Worm (Caenorhabditis elegans) whole organism, young adult: ENCODE results near the gene R02F2.6.

Experiments
- C17E4.6 ChIP-seq: fragments of 200-800 bp; sonication (Bioruptor generic); IDR thresholded peaks from 2 replicates; pipeline ENCODE4 v1.3.6; 2022; ENCODE audit warnings: missing genetic modification reagents, missing genetic modification characterization, missing compliant biosample characterization
- F57A8.1 ChIP-seq: fragments of 200-800 bp; sonication (Bioruptor generic); optimal IDR thresholded peaks from 2 replicates; lab custom pipeline; 2018; ENCODE audit warnings: mild to moderate bottlenecking, missing genetic modification characterization, moderate library complexity, missing compliant biosample characterization
- K11D2.4 ChIP-seq: fragments of 200-800 bp; sonication (Bioruptor generic); IDR thresholded peaks from 2 replicates; pipeline ENCODE4 v1.3.6; 2022; ENCODE audit warnings: missing genetic modification reagents, missing genetic modification characterization, missing compliant biosample characterization
- ama-1 ChIP-seq, 3 experiments: fragments of 150-350 bp in 1 of 3; sonication (generic microtip) in 2 of 3; optimal IDR thresholded peaks; 2 replicates each; lab custom pipeline; 2014 to 2018; ENCODE audit warnings: missing biosample characterization in 2 of 3, missing genetic modification characterization in 2 of 3, missing genetic modification reagents in 2 of 3
- dpl-1 ChIP-seq: fragments of 150-350 bp; optimal IDR thresholded peaks from 2 replicates; lab custom pipeline; 2014; ENCODE audit warnings: missing biosample characterization, missing genetic modification reagents, missing genetic modification characterization
- ets-4 ChIP-seq: fragments of 200-800 bp; sonication (Bioruptor generic); optimal IDR thresholded peaks from 2 replicates; lab custom pipeline; 2018; ENCODE audit warnings: mild to moderate bottlenecking, missing genetic modification characterization, missing compliant biosample characterization
- him-1 ChIP-seq: sonication (generic microtip); optimal IDR thresholded peaks from 2 replicates; lab custom pipeline; 2016; ENCODE audit warnings: missing genotype, missing genetic modification reagents, missing genetic modification characterization, missing compliant biosample characterization
- pha-4 ChIP-seq: fragments of 150-350 bp; sonication (generic microtip); optimal IDR thresholded peaks from 2 replicates; lab custom pipeline; 2014; ENCODE audit warnings: missing biosample characterization, missing genetic modification reagents, missing genetic modification characterization
- snpc-4 ChIP-seq, 5 experiments: fragments of 150-350 bp in 1 of 5; sonication (generic microtip) in 4 of 5; optimal IDR thresholded peaks; 2 replicates each; lab custom pipeline; 2014 to 2018; ENCODE audit warnings: missing genetic modification characterization in 5 of 5, missing biosample characterization in 3 of 5, antibody characterized with exemption in 2 of 5, mild to moderate bottlenecking in 2 of 5, missing compliant biosample characterization in 2 of 5, missing genotype in 2 of 5, moderate library complexity in 2 of 5, missing genetic modification reagents in 1 of 5
- tbp1 ChIP-seq: fragments of 200-800 bp; sonication (Bioruptor generic); optimal IDR thresholded peaks from 2 replicates; lab custom pipeline; 2018; ENCODE audit warnings: mild to moderate bottlenecking, missing genetic modification characterization, missing compliant biosample characterization
- xnd-1 ChIP-seq: sonication (generic microtip); optimal IDR thresholded peaks from 2 replicates; lab custom pipeline; 2016; ENCODE audit warnings: missing genotype, missing genetic modification reagents, missing genetic modification characterization, missing compliant biosample characterization

DNA sequence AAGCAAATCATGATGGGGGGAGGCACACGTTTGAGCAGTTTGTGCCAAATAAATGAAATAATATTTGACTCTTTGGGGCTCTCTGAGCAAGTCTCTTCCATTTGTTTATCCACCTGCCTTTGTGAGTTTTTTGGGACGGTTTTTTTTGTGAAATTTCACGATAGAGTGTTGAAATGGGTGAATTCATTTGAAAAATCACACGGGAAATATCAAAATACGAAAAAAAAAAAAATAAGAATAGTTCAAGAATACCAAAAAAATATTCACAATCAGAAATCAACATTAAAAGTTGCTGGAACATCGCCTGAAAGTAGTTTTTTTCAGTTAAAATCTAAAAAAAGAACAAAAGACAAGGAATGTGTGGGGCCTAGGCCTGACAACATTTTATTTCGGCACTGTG is 33.8 kb upstream of the R02F2.6 start, which contains the start of gene pqn-25:
- no peak for TF ChIP-seq pha-4
- TF ChIP-seq him-1 (tag; lab: Kevin White, UChicago): no peak
- no peak for TF ChIP-seq snpc-4 (GFP tag; optimal IDR thresholded peaks at IDR 0.05; lab: Kevin White, UChicago)
- no peak for TF ChIP-seq snpc-4 (tag; optimal IDR thresholded peaks at IDR 0.05; lab: Kevin White, UChicago)
- TF ChIP-seq ama-1 (optimal IDR thresholded peaks at IDR 0.05; lab: Kevin White, UChicago): no peak
- no peak for TF ChIP-seq ama-1 (GFP tag; optimal IDR thresholded peaks at IDR 0.05; lab: Kevin White, UChicago)
- TF ChIP-seq C17E4.6 (GFP tag; lab: Robert Waterston, UW): no peak
- TF ChIP-seq dpl-1 (GFP tag; lab: Kevin White, UChicago): no peak
- no peak for TF ChIP-seq F57A8.1 (GFP tag; lab: Kevin White, UChicago)
- TF ChIP-seq K11D2.4 (GFP tag; lab: Robert Waterston, UW): no peak
- TF ChIP-seq xnd-1 (tag; lab: Kevin White, UChicago): no peak
- no peak for TF ChIP-seq ets-4 (GFP tag; lab: Kevin White, UChicago)
- TF ChIP-seq tbp1 (GFP tag; lab: Kevin White, UChicago): no peak
